Worm (Caenorhabditis elegans) whole organism, L1 larva: ENCODE measurements around the gene mutd-1.

Experiments used
- C04F5.9 ChIP-seq: sonication (generic microtip); optimal IDR thresholded peaks from 2 replicates; lab custom pipeline; 2016; ENCODE audit warnings: missing genetic modification characterization, missing compliant biosample characterization
- C16A3.4 ChIP-seq: fragments of 150-350 bp; optimal IDR thresholded peaks from 2 replicates; lab custom pipeline; 2014; ENCODE audit warnings: missing biosample characterization, missing genetic modification characterization
- C34B4.2 ChIP-seq: sonication (generic microtip); optimal IDR thresholded peaks from 2 replicates; lab custom pipeline; 2017; ENCODE audit warnings: mild to moderate bottlenecking, missing genetic modification characterization, missing compliant biosample characterization
- Y116A8C.19 ChIP-seq: sonication (generic microtip); optimal IDR thresholded peaks from 2 replicates; lab custom pipeline; 2016; ENCODE audit warnings: missing compliant biosample characterization, missing genetic modification characterization, borderline replicate concordance
- aha-1 ChIP-seq: fragments of 150-350 bp; optimal IDR thresholded peaks from 2 replicates; lab custom pipeline; 2014; ENCODE audit warnings: missing biosample characterization, missing genetic modification characterization
- alr-1 ChIP-seq: fragments of 200-800 bp; sonication (Bioruptor generic); optimal IDR thresholded peaks from 2 replicates; lab custom pipeline; 2018; ENCODE audit warnings: borderline replicate concordance, mild to moderate bottlenecking, missing genetic modification characterization, missing compliant biosample characterization
- aly-2 ChIP-seq: fragments of 150-350 bp; optimal IDR thresholded peaks from 2 replicates; lab custom pipeline; 2014; ENCODE audit warnings: missing biosample characterization, missing genetic modification characterization
- ama-1 ChIP-seq: fragments of 150-350 bp; optimal IDR thresholded peaks from 2 replicates; lab custom pipeline; 2014
- ceh-63 ChIP-seq: fragments of 200-800 bp; sonication (Bioruptor generic); optimal IDR thresholded peaks from 2 replicates; lab custom pipeline; 2018; ENCODE audit warnings: mild to moderate bottlenecking, missing genetic modification characterization, missing compliant biosample characterization
- ceh-8 ChIP-seq: fragments of 200-800 bp; sonication (Bioruptor generic); optimal IDR thresholded peaks from 2 replicates; lab custom pipeline; 2018; ENCODE audit warnings: mild to moderate bottlenecking, missing genetic modification characterization, moderate library complexity, missing compliant biosample characterization
- ceh-88 ChIP-seq: fragments of 200-800 bp; sonication (Bioruptor generic); IDR thresholded peaks from 2 replicates; pipeline ENCODE4 v1.3.6; 2022; ENCODE audit warnings: missing genetic modification characterization, missing compliant biosample characterization
- ceh-90 ChIP-seq: sonication (generic microtip); optimal IDR thresholded peaks from 2 replicates; lab custom pipeline; 2016; ENCODE audit warnings: missing genetic modification characterization, missing compliant biosample characterization
- efl-3 ChIP-seq: fragments of 200-800 bp; sonication (Bioruptor generic); optimal IDR thresholded peaks from 2 replicates; lab custom pipeline; 2018; ENCODE audit warnings: mild to moderate bottlenecking, missing genetic modification characterization, missing compliant biosample characterization
- egl-27 ChIP-seq, 2 experiments: fragments of 150-350 bp in 1 of 2; sonication (generic microtip); optimal IDR thresholded peaks; 3 replicates each; lab custom pipeline; 2017 to 2018; ENCODE audit warnings: missing biosample characterization in 2 of 2, missing genetic modification characterization in 2 of 2, missing genetic modification reagents in 2 of 2
- elt-2 ChIP-seq: sonication (generic microtip); optimal IDR thresholded peaks from 2 replicates; lab custom pipeline; 2016; ENCODE audit warnings: missing genetic modification characterization, mild to moderate bottlenecking, inconsistent platforms, missing compliant biosample characterization, missing genetic modification reagents
- fkh-4 ChIP-seq: sonication (generic microtip); optimal IDR thresholded peaks from 2 replicates; lab custom pipeline; 2016; ENCODE audit warnings: missing compliant biosample characterization, missing genetic modification characterization, borderline replicate concordance
- fos-1 ChIP-seq: fragments of 150-350 bp; optimal IDR thresholded peaks from 2 replicates; lab custom pipeline; 2014; ENCODE audit warnings: missing biosample characterization, missing genetic modification characterization
- hlh-17 ChIP-seq: fragments of 200-800 bp; sonication (Bioruptor generic); optimal IDR thresholded peaks from 2 replicates; lab custom pipeline; 2018; ENCODE audit warnings: missing genetic modification characterization, mild to moderate bottlenecking, missing compliant biosample characterization, moderate library complexity, borderline replicate concordance
- hpl-2 ChIP-seq: fragments of 150-350 bp; optimal IDR thresholded peaks from 2 replicates; lab custom pipeline; 2014; ENCODE audit warnings: missing biosample characterization, missing genetic modification reagents, missing genetic modification characterization
- irx-1 ChIP-seq: sonication (generic microtip); optimal IDR thresholded peaks from 2 replicates; lab custom pipeline; 2016; ENCODE audit warnings: missing genetic modification characterization, missing compliant biosample characterization
- lin-14 ChIP-seq: fragments of 200-800 bp; sonication (Bioruptor generic); optimal IDR thresholded peaks from 2 replicates; lab custom pipeline; 2018; ENCODE audit warnings: mild to moderate bottlenecking, missing genetic modification characterization, moderate library complexity, missing compliant biosample characterization
- lin-15B ChIP-seq: fragments of 150-350 bp; sonication (generic microtip); optimal IDR thresholded peaks from 3 replicates; lab custom pipeline; 2014; ENCODE audit warnings: missing biosample characterization, missing genetic modification characterization
- lin-39 ChIP-seq: fragments of 150-350 bp; optimal IDR thresholded peaks from 2 replicates; lab custom pipeline; 2014; ENCODE audit warnings: missing biosample characterization, missing genetic modification reagents, missing genetic modification characterization
- lir-3 ChIP-seq: sonication (generic microtip); optimal IDR thresholded peaks from 2 replicates; lab custom pipeline; 2016; ENCODE audit warnings: mild to moderate bottlenecking, missing genetic modification characterization, moderate library complexity, missing compliant biosample characterization; ENCODE audit not compliant: poor library complexity
- lsy-2 ChIP-seq, 2 experiments: fragments of 150-350 bp; optimal IDR thresholded peaks; 2 replicates each; lab custom pipeline; 2014; ENCODE audit warnings: missing biosample characterization in 2 of 2, missing genetic modification characterization in 2 of 2
- mdl-1 ChIP-seq, 2 experiments: fragments of 150-350 bp; optimal IDR thresholded peaks; 2 replicates each; lab custom pipeline; 2014 to 2017; ENCODE audit warnings: missing biosample characterization in 2 of 2, missing genetic modification characterization in 2 of 2, inconsistent platforms in 1 of 2
- mep-1 ChIP-seq: fragments of 150-350 bp; optimal IDR thresholded peaks from 2 replicates; lab custom pipeline; 2014; ENCODE audit warnings: missing biosample characterization, missing genetic modification characterization
- nhr-12 ChIP-seq: sonication (generic microtip); optimal IDR thresholded peaks from 2 replicates; lab custom pipeline; 2017; ENCODE audit warnings: missing biosample characterization, missing genetic modification characterization
- nhr-19 ChIP-seq: fragments of 200-800 bp; sonication (Bioruptor generic); conservative IDR thresholded peaks from 2 replicates; pipeline ENCODE4 v1.3.6; 2022; ENCODE audit warnings: missing genetic modification characterization, missing compliant biosample characterization
- nhr-20 ChIP-seq: sonication (generic microtip); optimal IDR thresholded peaks from 2 replicates; lab custom pipeline; 2016; ENCODE audit warnings: mild to moderate bottlenecking, missing genetic modification characterization, missing compliant biosample characterization
- nhr-237 ChIP-seq: fragments of 150-350 bp; optimal IDR thresholded peaks from 2 replicates; lab custom pipeline; 2014; ENCODE audit warnings: missing biosample characterization, missing genetic modification characterization
- nhr-71 ChIP-seq: sonication (generic microtip); optimal IDR thresholded peaks from 2 replicates; lab custom pipeline; 2016; ENCODE audit warnings: mild to moderate bottlenecking, missing genetic modification characterization, moderate library complexity, missing compliant biosample characterization
- nhr-76 ChIP-seq: sonication (generic microtip); optimal IDR thresholded peaks from 2 replicates; lab custom pipeline; 2017; ENCODE audit warnings: missing biosample characterization, missing genetic modification characterization
- nhr-77 ChIP-seq: fragments of 150-350 bp; optimal IDR thresholded peaks from 2 replicates; lab custom pipeline; 2014; ENCODE audit warnings: missing biosample characterization, missing genetic modification characterization
- nhr-84 ChIP-seq: sonication (generic microtip); optimal IDR thresholded peaks from 2 replicates; lab custom pipeline; 2017; ENCODE audit warnings: missing biosample characterization, missing genetic modification characterization
- nhr-85 ChIP-seq: sonication (generic microtip); peaks from one replicate; lab custom pipeline; 2016; ENCODE audit warnings: missing genetic modification characterization, inconsistent platforms, missing compliant biosample characterization
- nhr-90 ChIP-seq: sonication (generic microtip); optimal IDR thresholded peaks from 2 replicates; lab custom pipeline; 2016; ENCODE audit warnings: mild to moderate bottlenecking, missing genetic modification characterization, missing compliant biosample characterization; ENCODE audit not compliant: poor library complexity
- pag-3 ChIP-seq: sonication (generic microtip); optimal IDR thresholded peaks from 2 replicates; lab custom pipeline; 2017; ENCODE audit warnings: missing genetic modification characterization, mild to moderate bottlenecking, missing compliant biosample characterization, antibody characterized with exemption, borderline replicate concordance; ENCODE audit not compliant: insufficient read depth
- pax-3 ChIP-seq: fragments of 200-800 bp; sonication (Bioruptor generic); optimal IDR thresholded peaks from 2 replicates; lab custom pipeline; 2018; ENCODE audit warnings: mild to moderate bottlenecking, missing genetic modification characterization, moderate library complexity, missing compliant biosample characterization
- pqm-1 ChIP-seq: sonication (generic microtip); optimal IDR thresholded peaks from 3 replicates; lab custom pipeline; 2017; ENCODE audit warnings: missing biosample characterization, missing genetic modification characterization
- rnt-1 ChIP-seq: sonication (generic microtip); optimal IDR thresholded peaks from 2 replicates; lab custom pipeline; 2016; ENCODE audit warnings: mild to moderate bottlenecking, missing genetic modification characterization, moderate library complexity, missing compliant biosample characterization
- snpc-4 ChIP-seq: fragments of 150-350 bp; optimal IDR thresholded peaks from 2 replicates; lab custom pipeline; 2014; ENCODE audit warnings: missing biosample characterization, missing genetic modification characterization
- snu-23 ChIP-seq: sonication (generic microtip); optimal IDR thresholded peaks from 2 replicates; lab custom pipeline; 2016; ENCODE audit warnings: missing genetic modification characterization, missing compliant biosample characterization
- sptf-1 ChIP-seq: fragments of 150-350 bp; optimal IDR thresholded peaks from 2 replicates; lab custom pipeline; 2014; ENCODE audit warnings: missing biosample characterization, missing genetic modification characterization
- sup-37 ChIP-seq: fragments of 200-800 bp; sonication (Bioruptor generic); optimal IDR thresholded peaks from 2 replicates; lab custom pipeline; 2018; ENCODE audit warnings: mild to moderate bottlenecking, missing genetic modification characterization, missing compliant biosample characterization
- swsn-7 ChIP-seq: sonication (generic microtip); optimal IDR thresholded peaks from 2 replicates; lab custom pipeline; 2016; ENCODE audit warnings: missing genetic modification characterization, missing compliant biosample characterization
- tbx-2 ChIP-seq: sonication (generic microtip); optimal IDR thresholded peaks from 2 replicates; lab custom pipeline; 2016; ENCODE audit warnings: missing genetic modification characterization, missing compliant biosample characterization
- tlp-1 ChIP-seq: fragments of 150-350 bp; optimal IDR thresholded peaks from 2 replicates; lab custom pipeline; 2014; ENCODE audit warnings: missing biosample characterization, missing genetic modification characterization
- unc-86 ChIP-seq: sonication (generic microtip); optimal IDR thresholded peaks from 2 replicates; lab custom pipeline; 2016; ENCODE audit warnings: missing genetic modification characterization, missing compliant biosample characterization
- xbp-1 ChIP-seq: sonication (generic microtip); optimal IDR thresholded peaks from 2 replicates; lab custom pipeline; 2016; ENCODE audit warnings: missing genetic modification characterization, missing compliant biosample characterization
- zag-1 ChIP-seq: fragments of 150-350 bp; optimal IDR thresholded peaks from 2 replicates; lab custom pipeline; 2014; ENCODE audit warnings: missing biosample characterization, missing genetic modification characterization
- zip-4 ChIP-seq: fragments of 200-800 bp; sonication (Bioruptor generic); optimal IDR thresholded peaks from 2 replicates; lab custom pipeline; 2018; ENCODE audit warnings: mild to moderate bottlenecking, missing genetic modification characterization, moderate library complexity, missing compliant biosample characterization
- ztf-4 ChIP-seq: fragments of 150-350 bp; optimal IDR thresholded peaks from 2 replicates; lab custom pipeline; 2014; ENCODE audit warnings: missing biosample characterization, missing genetic modification characterization

mutd-1 gene

ce11 chrIV:7084632-7085160, 49.2 kb downstream of the mutd-1 start, which contains the start of gene rps-4 (continued):
- TF ChIP-seq ceh-88 (GFP tag; lab: Robert Waterston, UW) (peak; percentile 77), nhr-71 (tag; lab: Kevin White, UChicago) (peak; percentile 95), zag-1 (tag; lab: Kevin White, UChicago) (no peak), lir-3 (peak; percentile 74), efl-3 (GFP tag; lab: Kevin White, UChicago) (no peak), xbp-1 (peak; percentile 92), ceh-63 (GFP tag; lab: Kevin White, UChicago) (no peak), nhr-84 (tag; lab: Kevin White, UChicago) (no peak), ceh-8 (GFP tag; lab: Kevin White, UChicago) (peak; percentile 74), C16A3.4 (peak; percentile 95), swsn-7 (tag; lab: Kevin White, UChicago) (peak; percentile 91), nhr-19 (peak; percentile 94), lin-39 (tag; lab: Kevin White, UChicago) (peak; percentile 59), ceh-90 (peak; percentile 58), C34B4.2 (tag; lab: Kevin White, UChicago) (no peak), unc-86 (peak; percentile 83), nhr-85 (tag; lab: Kevin White, UChicago) (peak; percentile 90), tlp-1 (tag; lab: Kevin White, UChicago) (no peak), zip-4 (peak; percentile 45), ama-1 (lab: Kevin White, UChicago) (peak; percentile 19), mdl-1 (tag; optimal IDR thresholded peaks at IDR 0.05; lab: Kevin White, UChicago) (peak in 1 of 2 experiments; percentile 73), sup-37 (GFP tag; lab: Kevin White, UChicago) (peak; percentile 72), lin-15B (tag; lab: Kevin White, UChicago) (peak; percentile 98), snpc-4 (tag; lab: Kevin White, UChicago) (peak; percentile 81), nhr-77 (tag; lab: Kevin White, UChicago) (peak; percentile 86), rnt-1 (peak; percentile 94), mep-1 (tag; lab: Kevin White, UChicago) (peak; percentile 96), tbx-2 (tag; lab: Kevin White, UChicago) (peak; percentile 92), pqm-1 (no peak), fos-1 (tag; lab: Kevin White, UChicago) (peak; percentile 61), Y116A8C.19 (tag; lab: Kevin White, UChicago) (no peak), fkh-4 (tag; lab: Kevin White, UChicago) (peak; percentile 26), egl-27 (tag; optimal IDR thresholded peaks at IDR 0.05; lab: Kevin White, UChicago) (no peak), aly-2 (tag; lab: Kevin White, UChicago) (peak; percentile 23), pax-3 (peak; percentile 68), sptf-1 (tag; lab: Kevin White, UChicago) (no peak), hlh-17 (GFP tag; lab: Kevin White, UChicago) (no peak), irx-1 (tag; lab: Kevin White, UChicago) (peak; percentile 78), lin-14 (GFP tag; lab: Kevin White, UChicago) (peak; percentile 96), nhr-76 (tag; lab: Kevin White, UChicago) (no peak), nhr-20 (tag; lab: Kevin White, UChicago) (peak; percentile 93), nhr-90 (tag; lab: Kevin White, UChicago) (peak; percentile 89), ztf-4 (tag; lab: Kevin White, UChicago) (peak; percentile 54), elt-2 (tag; lab: Kevin White, UChicago) (peak; percentile 75), aha-1 (tag; lab: Kevin White, UChicago) (no peak), C04F5.9 (peak; percentile 62), nhr-12 (tag; lab: Kevin White, UChicago) (no peak), nhr-237 (tag; lab: Kevin White, UChicago) (peak; percentile 71), lsy-2 (tag; optimal IDR thresholded peaks at IDR 0.05; lab: Kevin White, UChicago) (peak; percentile 91 to 95), snu-23 (GFP tag; lab: Kevin White, UChicago) (peak; percentile 95), hpl-2 (GFP tag; lab: Kevin White, UChicago) (peak; percentile 85), pag-3 (no peak), alr-1 (tag; lab: Kevin White, UChicago) (no peak)
